Worm (Caenorhabditis elegans) whole organism, L1 larva: Measurements from ENCODE around the gene C48D5.3.

Source experiments
- ama-1 ChIP-seq: fragments of 150-350 bp; optimal IDR thresholded peaks from 2 replicates; lab custom pipeline; 2014
- dsc-1 ChIP-seq: sonication (generic microtip); optimal IDR thresholded peaks from 2 replicates; lab custom pipeline; 2016; ENCODE audit warnings: mild to moderate bottlenecking, missing genetic modification characterization, missing compliant biosample characterization
- snpc-4 ChIP-seq: fragments of 150-350 bp; optimal IDR thresholded peaks from 2 replicates; lab custom pipeline; 2014; ENCODE audit warnings: missing biosample characterization, missing genetic modification characterization
- unc-86 ChIP-seq: sonication (generic microtip); optimal IDR thresholded peaks from 2 replicates; lab custom pipeline; 2016; ENCODE audit warnings: missing genetic modification characterization, missing compliant biosample characterization

- TF ChIP-seq unc-86 (tag; lab: Kevin White, UChicago) (no peak), ama-1 (lab: Kevin White, UChicago) (no peak), snpc-4 (tag; lab: Kevin White, UChicago) (no peak), dsc-1 (tag; lab: Kevin White, UChicago) (no peak)
These were observed 31.8 kb downstream of the C48D5.3 start, which contains the start of gene C54C6.5 for ce11 chrIII:3549750-3550149.
